Fruit fly (Drosophila melanogaster): ENCODE data around the gene CG32181.

DNA sequence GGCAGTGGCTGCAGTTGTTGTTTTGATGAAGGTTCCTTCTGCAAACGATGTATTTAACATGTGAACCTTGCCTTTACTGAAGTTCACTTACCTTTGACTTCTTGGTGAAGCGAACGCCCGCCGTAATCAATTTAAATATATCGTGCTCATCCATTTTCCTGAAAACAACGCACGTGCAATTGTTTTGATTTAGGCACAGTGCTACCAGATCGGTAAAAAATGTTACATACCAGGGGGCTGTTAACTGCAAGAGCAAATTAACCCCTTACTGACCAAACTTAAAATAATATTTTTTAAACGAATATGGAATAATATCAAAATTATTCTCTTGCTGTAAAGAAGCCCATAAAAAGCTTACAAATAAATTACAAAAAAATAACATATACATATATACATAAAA lies 45.0 kb downstream of the CG32181 start, which contains the start of gene ais:
- no peak for TF ChIP-seq Lpt (GFP tag; optimal IDR thresholded peaks at IDR 0.05)
- no peak for TF ChIP-seq CG11294 (GFP tag; IDR thresholded peaks at IDR 0.05)
- TF ChIP-seq net (GFP tag; optimal IDR thresholded peaks at IDR 0.05): no peak
- TF ChIP-seq eg (GFP tag; IDR thresholded peaks at IDR 0.05): no peak
- TF ChIP-seq dsx (GFP tag; optimal IDR thresholded peaks at IDR 0.05; ENCODE audit: poor library complexity, severe bottlenecking): no peak
- TF ChIP-seq spab (GFP tag; optimal IDR thresholded peaks at IDR 0.05): no peak
- no peak for TF ChIP-seq CG8632 (GFP tag; optimal IDR thresholded peaks at IDR 0.05)
- no peak for TF ChIP-seq CG6808 (GFP tag; optimal IDR thresholded peaks at IDR 0.05)
- no peak for TF ChIP-seq Eip75B (GFP tag; optimal IDR thresholded peaks at IDR 0.05)
- TF ChIP-seq svp (GFP tag): no peak
- peak; percentile 42 for TF ChIP-seq OdsH (GFP tag; optimal IDR thresholded peaks at IDR 0.05)
- no peak for TF ChIP-seq CG6854 (GFP tag; optimal IDR thresholded peaks at IDR 0.05)
- no peak for TF ChIP-seq Blimp-1 (GFP tag; optimal IDR thresholded peaks at IDR 0.05)
